Fruit fly (Drosophila melanogaster): ENCODE results near the gene Rga.

The Rga gene

dm6 chr3R:5591398-5591853 lies 21.5 kb downstream of the Rga start, which contains the start of the genes noi and Vha26 (continued):
- TF ChIP-seq CG17359 (tag; optimal IDR thresholded peaks at IDR 0.05) (peak; percentile 25), maf-S (GFP tag; optimal IDR thresholded peaks at IDR 0.05) (peak; percentile 6), CG7786 (GFP tag; optimal IDR thresholded peaks at IDR 0.05) (no peak), CG3163 (GFP tag; optimal IDR thresholded peaks at IDR 0.05) (no peak), emc (GFP tag; optimal IDR thresholded peaks at IDR 0.05) (no peak), gcm (GFP tag; optimal IDR thresholded peaks at IDR 0.05) (no peak), jing (GFP tag; optimal IDR thresholded peaks at IDR 0.05) (no peak), ATbp (GFP tag; optimal IDR thresholded peaks at IDR 0.05) (no peak), trem (tag; optimal IDR thresholded peaks at IDR 0.05) (peak; percentile 91), prd (optimal IDR thresholded peaks at IDR 0.05) (no peak), prd (GFP tag; IDR thresholded peaks at IDR 0.05) (peak; percentile 29; the same call in 1 of the 3 replicates), amos (GFP tag; IDR thresholded peaks at IDR 0.05; ENCODE audit: partially characterized antibody) (peak; percentile 59), Fer2 (tag; optimal IDR thresholded peaks at IDR 0.05) (peak; percentile 8), Lim3 (GFP tag; IDR thresholded peaks at IDR 0.05) (no peak), btn (GFP tag; optimal IDR thresholded peaks at IDR 0.05) (no peak), psq (GFP tag; optimal IDR thresholded peaks at IDR 0.05) (no peak), Dad (GFP tag; optimal IDR thresholded peaks at IDR 0.05) (no peak), CG7556 (GFP tag; optimal IDR thresholded peaks at IDR 0.05) (no peak), Atf6 (GFP tag; IDR thresholded peaks at IDR 0.05) (no peak), Xrp1 (GFP tag; IDR thresholded peaks at IDR 0.05) (peak; percentile 10; the same call in 1 of the 2 replicates), ro (GFP tag; IDR thresholded peaks at IDR 0.05) (no peak), CG11560 (tag; IDR thresholded peaks at IDR 0.05) (peak; percentile 40; the same call in 2 of the 3 replicates), CG6791 (GFP tag; IDR thresholded peaks at IDR 0.05; ENCODE audit: partially characterized antibody) (peak; percentile 55; the same call in 1 of the 3 replicates), vvl (GFP tag; IDR thresholded peaks at IDR 0.05) (peak; percentile 18; the same call in 1 of the 2 replicates), CG12236 (GFP tag; optimal IDR thresholded peaks at IDR 0.05) (no peak), CG3847 (GFP tag; IDR thresholded peaks at IDR 0.05) (peak; percentile 45; the same call in 1 of the 2 replicates), E2f2 (GFP tag; IDR thresholded peaks at IDR 0.05) (peak; percentile 41; the same call in 1 of the 2 replicates), ap (GFP tag; IDR thresholded peaks at IDR 0.05) (no peak), CG2889 (GFP tag; IDR thresholded peaks at IDR 0.05) (no peak), CG15479 (GFP tag; optimal IDR thresholded peaks at IDR 0.05) (no peak), NK7.1 (GFP tag; optimal IDR thresholded peaks at IDR 0.05) (no peak), CG17802 (tag; optimal IDR thresholded peaks at IDR 0.05) (peak; percentile 94), Dll (GFP tag; IDR thresholded peaks at IDR 0.05; ENCODE audit: partially characterized antibody) (peak; percentile 62; the same call in 2 of the 4 replicates), CG10543 (GFP tag; optimal IDR thresholded peaks at IDR 0.05) (peak; percentile 44), CG4730 (GFP tag; IDR thresholded peaks at IDR 0.05) (no peak), CG12744 (GFP tag; optimal IDR thresholded peaks at IDR 0.05) (peak; percentile 19), GATAe (GFP tag; conservative IDR thresholded peaks at IDR 0.05) (no peak), tap (tag; optimal IDR thresholded peaks at IDR 0.05) (no peak), knrl (GFP tag; IDR thresholded peaks at IDR 0.05; ENCODE audit: partially characterized antibody) (peak; percentile 74), CG6683 (GFP tag; optimal IDR thresholded peaks at IDR 0.05) (no peak), CG2712 (tag; optimal IDR thresholded peaks at IDR 0.05) (peak; percentile 74), Hmr (GFP tag; optimal IDR thresholded peaks at IDR 0.05) (no peak), MTF-1 (GFP tag; optimal IDR thresholded peaks at IDR 0.05; ENCODE audit: borderline replicate concordance) (no peak), ara (GFP tag; IDR thresholded peaks at IDR 0.05) (no peak), zf30C (GFP tag; optimal IDR thresholded peaks at IDR 0.05) (peak; percentile 54), Sox102F (GFP tag; optimal IDR thresholded peaks at IDR 0.05) (no peak), yki (optimal IDR thresholded peaks at IDR 0.05) (no peak), B-H2 (GFP tag; optimal IDR thresholded peaks at IDR 0.05) (no peak), Sin3A (optimal IDR thresholded peaks at IDR 0.05) (peak; percentile 65), Meics (GFP tag; optimal IDR thresholded peaks at IDR 0.05) (peak; percentile 2), CG8388 (GFP tag; optimal IDR thresholded peaks at IDR 0.05) (no peak)

All from whole organism, embryonic.